Fruit fly (Drosophila melanogaster) whole organism, embryonic: ENCODE data around the gene NimC1.
A peak's percentile ranks its signal among the peaks of the same experiment; 100 is the strongest.

Source experiments
- Ada2b ChIP-seq: fragments of 200-800 bp; sonication (Bioruptor generic); IDR thresholded peaks from 2 replicates; pipeline ENCODE4 v1.3.6; 2022; ENCODE audit warnings: missing biosample characterization, missing genetic modification characterization
- B-H1 ChIP-seq: fragments of 200-800 bp; sonication (Bioruptor generic); IDR thresholded peaks from 3 replicates; pipeline ENCODE4 v1.3.6; 2022; ENCODE audit warnings: missing biosample characterization, missing genetic modification characterization
- B-H2 ChIP-seq: fragments of 200-800 bp; sonication (Bioruptor generic); optimal IDR thresholded peaks from 2 replicates; lab custom pipeline; 2018; ENCODE audit warnings: missing biosample characterization, mild to moderate bottlenecking, missing genetic modification characterization
- C15 ChIP-seq: fragments of 200-800 bp; sonication (Bioruptor generic); IDR thresholded peaks from 3 replicates; pipeline ENCODE4 v1.3.6; 2022; ENCODE audit warnings: missing biosample characterization, missing genetic modification characterization
- CG10147 ChIP-seq: fragments of 200-800 bp; sonication (Bioruptor generic); optimal IDR thresholded peaks from 2 replicates; lab custom pipeline; 2019; ENCODE audit warnings: missing biosample characterization, mild to moderate bottlenecking, missing genetic modification characterization, moderate library complexity
- CG10462 ChIP-seq: fragments of 200-800 bp; sonication (Bioruptor generic); optimal IDR thresholded peaks from 2 replicates; lab custom pipeline; 2016; ENCODE audit warnings: missing biosample characterization, missing genetic modification characterization
- CG10565 ChIP-seq: fragments of 200-800 bp; sonication (Bioruptor generic); optimal IDR thresholded peaks from 3 replicates; lab custom pipeline; 2016; ENCODE audit warnings: missing biosample characterization, mild to moderate bottlenecking, missing genetic modification characterization
- CG11560 ChIP-seq: fragments of 200-800 bp; sonication (Bioruptor generic); IDR thresholded peaks from 3 replicates; pipeline ENCODE4 v1.3.6; 2022; ENCODE audit warnings: missing biosample characterization, missing genetic modification characterization
- CG14014 ChIP-seq: fragments of 200-800 bp; sonication (Bioruptor generic); IDR thresholded peaks from 2 replicates; pipeline ENCODE4 v1.3.6; 2022; ENCODE audit warnings: missing biosample characterization, missing genetic modification characterization
- CG15514 ChIP-seq: fragments of 200-800 bp; sonication (Bioruptor generic); optimal IDR thresholded peaks from 3 replicates; lab custom pipeline; 2017; ENCODE audit warnings: missing biosample characterization, missing genetic modification characterization, mild to moderate bottlenecking, moderate library complexity, missing genetic modification reagents
- CG16815 ChIP-seq: fragments of 200-800 bp; sonication (Bioruptor generic); optimal IDR thresholded peaks from 3 replicates; lab custom pipeline; 2017; ENCODE audit warnings: missing biosample characterization, mild to moderate bottlenecking, missing genetic modification characterization
- CG17612 ChIP-seq: fragments of 200-800 bp; sonication (Bioruptor generic); IDR thresholded peaks from 2 replicates; pipeline ENCODE4 v1.3.6; 2022; ENCODE audit warnings: missing biosample characterization, missing genetic modification characterization
- CG1792 ChIP-seq: fragments of 200-800 bp; sonication (Bioruptor generic); optimal IDR thresholded peaks from 2 replicates; lab custom pipeline; 2016; ENCODE audit warnings: missing biosample characterization, missing genetic modification characterization
- CG18011 ChIP-seq: fragments of 200-800 bp; sonication (Bioruptor generic); optimal IDR thresholded peaks from 2 replicates; lab custom pipeline; 2017; ENCODE audit warnings: missing biosample characterization, missing genetic modification characterization, mild to moderate bottlenecking, moderate library complexity, missing genotype
- CG2120 ChIP-seq: fragments of 200-800 bp; sonication (Bioruptor generic); optimal IDR thresholded peaks from 3 replicates; lab custom pipeline; 2016; ENCODE audit warnings: missing biosample characterization, missing genetic modification characterization
- CG33557 ChIP-seq: fragments of 200-800 bp; sonication (Bioruptor generic); optimal IDR thresholded peaks from 2 replicates; lab custom pipeline; 2019; ENCODE audit warnings: missing biosample characterization, mild to moderate bottlenecking, missing genetic modification characterization, moderate library complexity
- CG3838 ChIP-seq: fragments of 200-800 bp; sonication (Bioruptor generic); optimal IDR thresholded peaks from 3 replicates; lab custom pipeline; 2016; ENCODE audit warnings: missing biosample characterization, missing genetic modification characterization
- CG43689 ChIP-seq: fragments of 200-800 bp; sonication (Bioruptor generic); IDR thresholded peaks from 2 replicates; pipeline ENCODE4 v1.3.6; 2022; ENCODE audit warnings: missing biosample characterization, missing genetic modification characterization
- CG5180 ChIP-seq: fragments of 200-800 bp; sonication (Bioruptor generic); optimal IDR thresholded peaks from 3 replicates; lab custom pipeline; 2017; ENCODE audit warnings: missing biosample characterization, missing genetic modification characterization, mild to moderate bottlenecking, moderate library complexity, missing genetic modification reagents
- CG6254 ChIP-seq: fragments of 200-800 bp; sonication (Bioruptor generic); optimal IDR thresholded peaks from 3 replicates; lab custom pipeline; 2017; ENCODE audit warnings: mild to moderate bottlenecking, missing biosample characterization, missing genetic modification reagents, missing genetic modification characterization
- CG7987 ChIP-seq: fragments of 200-800 bp; sonication (Bioruptor generic); optimal IDR thresholded peaks from 2 replicates; lab custom pipeline; 2018; ENCODE audit warnings: missing biosample characterization, mild to moderate bottlenecking, missing genetic modification characterization, moderate library complexity
- CG8924 ChIP-seq: fragments of 200-800 bp; optimal IDR thresholded peaks from 3 replicates; lab custom pipeline; 2019; ENCODE audit warnings: missing biosample characterization, mild to moderate bottlenecking, missing genetic modification characterization, moderate library complexity
- CG9932 ChIP-seq: fragments of 200-800 bp; sonication (Bioruptor generic); IDR thresholded peaks from 2 replicates; pipeline ENCODE4 v1.3.6; 2022; ENCODE audit warnings: missing biosample characterization, missing genetic modification characterization
- Chrac-16 ChIP-seq: fragments of 200-800 bp; sonication (Bioruptor generic); optimal IDR thresholded peaks from 3 replicates; lab custom pipeline; 2016; ENCODE audit warnings: missing biosample characterization, missing genetic modification characterization
- D ChIP-seq, 2 experiments: fragments of 200-800 bp in 1 of 2; fragments of >200 bp in 1 of 2; sonication (Bioruptor generic) in 1 of 2; optimal IDR thresholded peaks; 2 replicates in 1 of 2; 3 replicates in 1 of 2; lab custom pipeline; 2017; ENCODE audit warnings: mild to moderate bottlenecking in 1 of 2, missing biosample characterization in 1 of 2, missing genetic modification characterization in 1 of 2, missing genetic modification reagents in 1 of 2
- Hand ChIP-seq: fragments of 200-800 bp; sonication (Bioruptor generic); optimal IDR thresholded peaks from 2 replicates; lab custom pipeline; 2017; ENCODE audit warnings: mild to moderate bottlenecking, missing biosample characterization, missing genetic modification reagents, missing genetic modification characterization
- Mad ChIP-seq: fragments of 200-800 bp; sonication (Bioruptor generic); optimal IDR thresholded peaks from 2 replicates; lab custom pipeline; 2016; ENCODE audit warnings: missing biosample characterization, missing genetic modification characterization
- Opbp ChIP-seq: fragments of 200-800 bp; sonication (Bioruptor generic); IDR thresholded peaks from 3 replicates; pipeline ENCODE4 v1.3.6; 2022; ENCODE audit warnings: missing biosample characterization, missing genetic modification characterization; ENCODE audit not compliant: partially characterized antibody
- Sin3A ChIP-seq: fragments of >200 bp; optimal IDR thresholded peaks from 2 replicates; lab custom pipeline; 2018
- ac ChIP-seq: fragments of 200-800 bp; sonication (Bioruptor generic); optimal IDR thresholded peaks from 3 replicates; lab custom pipeline; 2017; ENCODE audit warnings: missing biosample characterization, mild to moderate bottlenecking, missing genetic modification characterization
- amos ChIP-seq: fragments of 200-800 bp; sonication (Bioruptor generic); IDR thresholded peaks from 2 replicates; pipeline ENCODE4 v1.3.6; 2022; ENCODE audit warnings: missing biosample characterization, missing genetic modification characterization; ENCODE audit not compliant: partially characterized antibody
- btn ChIP-seq: fragments of 200-800 bp; sonication (Bioruptor generic); optimal IDR thresholded peaks from 2 replicates; lab custom pipeline; 2016; ENCODE audit warnings: missing biosample characterization, missing genetic modification characterization
- cas ChIP-seq: fragments of 200-800 bp; sonication (Bioruptor generic); IDR thresholded peaks from 2 replicates; pipeline ENCODE4 v1.3.6; 2022; ENCODE audit warnings: missing biosample characterization, missing genetic modification characterization
- crol ChIP-seq: fragments of 200-800 bp; sonication (Bioruptor generic); IDR thresholded peaks from 2 replicates; pipeline ENCODE4 v1.3.6; 2022; ENCODE audit warnings: missing biosample characterization, missing genetic modification characterization
- cwo ChIP-seq: fragments of 200-800 bp; sonication (Bioruptor generic); optimal IDR thresholded peaks from 3 replicates; lab custom pipeline; 2017; ENCODE audit warnings: missing biosample characterization, missing genetic modification characterization, mild to moderate bottlenecking, moderate library complexity, missing genetic modification reagents
- danr ChIP-seq: fragments of 200-800 bp; sonication (Bioruptor generic); IDR thresholded peaks from 2 replicates; pipeline ENCODE4 v1.3.6; 2022; ENCODE audit warnings: missing biosample characterization, missing genetic modification characterization
- grn ChIP-seq: fragments of 200-800 bp; sonication (Bioruptor generic); optimal IDR thresholded peaks from 3 replicates; lab custom pipeline; 2017; ENCODE audit warnings: missing biosample characterization, missing genetic modification characterization
- hbn ChIP-seq: fragments of 200-800 bp; sonication (Bioruptor generic); IDR thresholded peaks from 2 replicates; pipeline ENCODE4 v1.3.6; 2022; ENCODE audit warnings: missing biosample characterization, missing genetic modification characterization; ENCODE audit not compliant: partially characterized antibody
- jumu ChIP-seq: fragments of 200-800 bp; sonication (Bioruptor generic); optimal IDR thresholded peaks from 3 replicates; lab custom pipeline; 2016; ENCODE audit warnings: missing biosample characterization, missing genetic modification characterization
- knrl ChIP-seq: fragments of 200-800 bp; sonication (Bioruptor generic); IDR thresholded peaks from 3 replicates; pipeline ENCODE4 v1.3.6; 2022; ENCODE audit warnings: missing biosample characterization, missing genetic modification characterization; ENCODE audit not compliant: partially characterized antibody
- lov ChIP-seq, 2 experiments: fragments of 200-800 bp in 1 of 2; fragments of >200 bp in 1 of 2; sonication (Bioruptor generic) in 1 of 2; IDR thresholded peaks in 1 of 2; optimal IDR thresholded peaks in 1 of 2; 2 replicates in 1 of 2; 3 replicates in 1 of 2; pipeline versions ENCODE4 v1.3.6 to Lab custom; 2017 to 2022; ENCODE audit warnings: missing biosample characterization in 1 of 2, missing genetic modification characterization in 1 of 2
- pzg ChIP-seq: fragments of 200-800 bp; sonication (Bioruptor generic); optimal IDR thresholded peaks from 3 replicates; lab custom pipeline; 2018; ENCODE audit warnings: missing biosample characterization, mild to moderate bottlenecking, missing genetic modification characterization, moderate library complexity
- sima ChIP-seq: fragments of 200-800 bp; sonication (Bioruptor generic); optimal IDR thresholded peaks from 2 replicates; lab custom pipeline; 2016; ENCODE audit warnings: missing biosample characterization, missing genetic modification characterization
- slou ChIP-seq: fragments of 200-800 bp; sonication (Bioruptor generic); optimal IDR thresholded peaks from 3 replicates; lab custom pipeline; 2016; ENCODE audit warnings: missing biosample characterization, missing genetic modification characterization
- sug ChIP-seq: fragments of 200-800 bp; optimal IDR thresholded peaks from 2 replicates; lab custom pipeline; 2019; ENCODE audit warnings: missing biosample characterization, mild to moderate bottlenecking, missing genetic modification characterization, moderate library complexity
- vnd ChIP-seq: fragments of 200-800 bp; sonication (Bioruptor generic); IDR thresholded peaks from 3 replicates; pipeline ENCODE4 v1.3.6; 2022; ENCODE audit warnings: missing biosample characterization, missing genetic modification characterization; ENCODE audit not compliant: partially characterized antibody
- zen ChIP-seq: fragments of 200-800 bp; sonication (Bioruptor generic); optimal IDR thresholded peaks from 3 replicates; lab custom pipeline; 2018; ENCODE audit warnings: missing biosample characterization, mild to moderate bottlenecking, missing genetic modification characterization, moderate library complexity
- zfh2 ChIP-seq: fragments of 200-800 bp; sonication (Bioruptor generic); optimal IDR thresholded peaks from 2 replicates; lab custom pipeline; 2016; ENCODE audit warnings: missing biosample characterization, missing genetic modification characterization

The NimC1 gene

dm6 chr2L:14011591-14012303, 35.2 kb upstream of the NimC1 start (continued):
- TF ChIP-seq danr (GFP tag; lab: Robert Waterston, UW) (no peak), cwo (no peak), Ada2b (peak; percentile 58), ac (GFP tag; lab: Kevin White, UChicago) (no peak), CG8924 (tag; lab: Kevin White, UChicago) (no peak), knrl (GFP tag; lab: Robert Waterston, UW) (peak; percentile 36; the same call in 1 of the 3 replicates), CG18011 (GFP tag; lab: Kevin White, UChicago) (no peak), pzg (no peak), CG9932 (GFP tag; lab: Robert Waterston, UW) (peak; percentile 76), CG16815 (GFP tag; lab: Kevin White, UChicago) (no peak), CG3838 (GFP tag; lab: Kevin White, UChicago) (no peak), CG10565 (GFP tag; lab: Kevin White, UChicago) (no peak), hbn (GFP tag; lab: Robert Waterston, UW) (no peak), CG33557 (GFP tag; lab: Kevin White, UChicago) (no peak), lov (optimal IDR thresholded peaks at IDR 0.05; lab: Kevin White, UChicago) (no peak), lov (GFP tag; IDR thresholded peaks at IDR 0.05; lab: Robert Waterston, UW) (no peak), cas (GFP tag; lab: Robert Waterston, UW) (no peak), CG7987 (GFP tag; lab: Kevin White, UChicago) (peak; percentile 13), slou (no peak), CG43689 (GFP tag; lab: Robert Waterston, UW) (peak; percentile 17; the same call in 1 of the 2 replicates), CG10147 (GFP tag; lab: Kevin White, UChicago) (peak; percentile 8), Sin3A (lab: Kevin White, UChicago) (no peak), CG2120 (GFP tag; lab: Kevin White, UChicago) (peak; percentile 37), btn (GFP tag; lab: Kevin White, UChicago) (no peak), sima (no peak), CG10462 (no peak), CG15514 (GFP tag; lab: Kevin White, UChicago) (no peak), C15 (GFP tag; lab: Robert Waterston, UW) (no peak), Chrac-16 (no peak), CG14014 (GFP tag; lab: Robert Waterston, UW) (0 out of 2 replicates have a peak, but pooled peaks have one; percentile 59), vnd (GFP tag; lab: Robert Waterston, UW) (no peak), B-H2 (GFP tag; lab: Kevin White, UChicago) (no peak), CG11560 (tag; lab: Robert Waterston, UW) (peak; percentile 40; the same call in 1 of the 3 replicates), amos (GFP tag; lab: Robert Waterston, UW) (peak; percentile 52; the same call in 1 of the 2 replicates), zen (tag; lab: Kevin White, UChicago) (no peak), Opbp (peak; percentile 71; the same call in 2 of the 3 replicates), D (optimal IDR thresholded peaks at IDR 0.05; lab: Kevin White, UChicago) (no peak), D (GFP tag; optimal IDR thresholded peaks at IDR 0.05; lab: Kevin White, UChicago) (no peak), Hand (no peak), sug (tag; lab: Kevin White, UChicago) (peak; percentile 41), zfh2 (GFP tag; lab: Kevin White, UChicago) (no peak), jumu (GFP tag; lab: Kevin White, UChicago) (no peak), crol (no peak), CG5180 (peak; percentile 1), Mad (no peak), CG17612 (no peak), grn (GFP tag; lab: Kevin White, UChicago) (peak; percentile 26), B-H1 (GFP tag; lab: Robert Waterston, UW) (peak; percentile 19; the same call in 1 of the 3 replicates), CG1792 (GFP tag; lab: Kevin White, UChicago) (no peak), CG6254 (GFP tag; lab: Kevin White, UChicago) (no peak)
